Worm (Caenorhabditis elegans) whole organism, early embryonic: ENCODE measurements around the gene C30H6.8.

Experiments
- ama-1 ChIP-seq: fragments of 150-350 bp; optimal IDR thresholded peaks from 2 replicates; lab custom pipeline; 2014
- tbx-11 ChIP-seq: fragments of 200-800 bp; sonication (Bioruptor generic); IDR thresholded peaks from 2 replicates; pipeline ENCODE4 v1.3.6; 2022; ENCODE audit warnings: missing genetic modification characterization, missing compliant biosample characterization

DNA sequence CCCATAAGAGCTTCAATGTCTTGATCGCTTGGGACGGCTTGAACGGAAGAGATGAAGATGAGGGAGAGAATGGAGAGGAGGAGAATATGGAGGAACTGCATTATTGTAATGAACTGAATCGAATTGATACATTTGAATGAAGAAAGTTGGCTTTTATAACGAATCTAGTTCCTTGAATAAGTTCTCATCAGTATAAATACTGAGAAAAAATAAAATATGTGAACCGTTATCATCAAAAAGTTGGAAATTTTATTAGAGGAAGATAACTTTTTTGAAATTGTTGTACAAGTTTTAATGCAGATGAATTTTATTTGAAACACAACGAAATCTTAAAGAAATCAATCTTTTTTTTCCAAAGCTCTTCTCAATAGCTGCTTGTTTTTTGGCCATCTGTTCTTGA is 24.9 kb downstream of the C30H6.8 start, which contains the start of gene T02D1.7:
- TF ChIP-seq ama-1: no peak
- no peak for TF ChIP-seq tbx-11 (GFP tag; lab: Robert Waterston, UW)
